Fruit fly (Drosophila melanogaster) whole organism, embryonic: Measurements from ENCODE around the gene jb.

Source experiments
- CG10543 ChIP-seq: fragments of 200-800 bp; sonication (Bioruptor generic); optimal IDR thresholded peaks from 3 replicates; lab custom pipeline; 2017; ENCODE audit warnings: missing biosample characterization, mild to moderate bottlenecking, missing genetic modification characterization, moderate library complexity
- CTCF ChIP-seq: fragments of 200-800 bp; sonication (Bioruptor generic); optimal IDR thresholded peaks from 2 replicates; lab custom pipeline; 2017; ENCODE audit warnings: missing biosample characterization, mild to moderate bottlenecking, missing genetic modification characterization, moderate library complexity
- Camta ChIP-seq: fragments of 200-800 bp; sonication (Bioruptor generic); optimal IDR thresholded peaks from 2 replicates; lab custom pipeline; 2016; ENCODE audit warnings: missing biosample characterization, missing genetic modification characterization
- Gsc ChIP-seq: fragments of 200-800 bp; sonication (Bioruptor generic); IDR thresholded peaks from 2 replicates; pipeline ENCODE4 v1.3.6; 2022; ENCODE audit warnings: missing biosample characterization, missing genetic modification characterization
- br ChIP-seq: fragments of >200 bp; optimal IDR thresholded peaks from 2 replicates; lab custom pipeline; 2017
- cg ChIP-seq: fragments of 200-800 bp; sonication (Bioruptor generic); optimal IDR thresholded peaks from 3 replicates; lab custom pipeline; 2019; ENCODE audit warnings: missing biosample characterization, mild to moderate bottlenecking, missing genetic modification characterization, moderate library complexity
- fru ChIP-seq: fragments of >200 bp; optimal IDR thresholded peaks from 2 replicates; lab custom pipeline; 2017
- lbe ChIP-seq: fragments of 200-800 bp; sonication (Bioruptor generic); optimal IDR thresholded peaks from 2 replicates; lab custom pipeline; 2016; ENCODE audit warnings: missing biosample characterization, mild to moderate bottlenecking, missing genetic modification characterization
- nmo ChIP-seq: fragments of 200-800 bp; sonication (Bioruptor generic); optimal IDR thresholded peaks from 2 replicates; lab custom pipeline; 2018; ENCODE audit warnings: missing biosample characterization, mild to moderate bottlenecking, missing genetic modification characterization, moderate library complexity
- seq ChIP-seq: fragments of 200-800 bp; sonication (Bioruptor generic); IDR thresholded peaks from 2 replicates; pipeline ENCODE4 v1.3.6; 2022; ENCODE audit warnings: missing biosample characterization, missing genetic modification characterization

DNA sequence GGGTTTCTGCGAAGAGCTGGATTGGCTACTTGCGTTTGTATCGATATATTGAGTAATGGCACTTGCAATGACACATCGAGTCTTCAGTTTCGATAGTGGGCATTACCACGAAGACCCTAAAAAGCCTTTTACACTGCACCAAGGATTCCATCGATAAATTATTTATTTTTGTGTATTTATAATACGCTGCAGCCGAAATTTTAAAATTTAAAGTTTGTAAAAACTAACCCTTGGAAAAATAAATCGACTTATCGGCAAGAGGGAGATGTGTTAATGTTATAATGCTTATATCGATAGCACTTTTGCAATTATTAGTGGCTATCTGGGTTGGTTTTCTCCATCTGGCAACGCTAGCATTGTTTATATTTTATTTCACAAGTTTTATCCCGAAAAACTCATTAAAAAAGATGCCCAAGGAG lies 33.1 kb upstream of the jb start, which contains the start of the genes Pp4-19C and cactin:
- TF ChIP-seq seq (GFP tag; lab: Robert Waterston, UW) (no peak), Camta (peak; percentile 36), lbe (GFP tag; lab: Kevin White, UChicago) (peak; percentile 6), Gsc (no peak), br (lab: Kevin White, UChicago) (no peak), fru (lab: Kevin White, UChicago) (no peak), cg (GFP tag; lab: Kevin White, UChicago) (peak; percentile 49), CG10543 (no peak), nmo (GFP tag; lab: Kevin White, UChicago) (peak; percentile 69), CTCF (no peak)
